Fruit fly (Drosophila melanogaster) whole organism, pupa: Measurements from ENCODE around the gene CG13244.
A peak's percentile ranks its signal among the peaks of the same experiment; 100 is the strongest.

Experiments used
- CG10348 ChIP-seq: fragments of 200-800 bp; sonication (Bioruptor generic); IDR thresholded peaks from 2 replicates; pipeline ENCODE4 v1.3.6; 2022; ENCODE audit warnings: missing biosample characterization, missing genetic modification characterization
- CG12605 ChIP-seq: fragments of 200-800 bp; sonication (Bioruptor generic); IDR thresholded peaks from 2 replicates; pipeline ENCODE4 v1.3.6; 2022; ENCODE audit warnings: missing biosample characterization, missing genetic modification characterization
- CG13204 ChIP-seq: fragments of 200-800 bp; sonication (Bioruptor generic); optimal IDR thresholded peaks from 2 replicates; lab custom pipeline; 2018; ENCODE audit warnings: missing biosample characterization, mild to moderate bottlenecking, missing genetic modification characterization, moderate library complexity
- CG14655 ChIP-seq: fragments of 200-800 bp; sonication (Bioruptor generic); optimal IDR thresholded peaks from 3 replicates; lab custom pipeline; 2017; ENCODE audit warnings: mild to moderate bottlenecking, missing biosample characterization, missing genetic modification reagents, missing genetic modification characterization
- CG15710 ChIP-seq: fragments of 200-800 bp; sonication (Bioruptor generic); optimal IDR thresholded peaks from 2 replicates; lab custom pipeline; 2018; ENCODE audit warnings: missing biosample characterization, mild to moderate bottlenecking, missing genetic modification characterization, moderate library complexity
- CG17806 ChIP-seq: fragments of 200-800 bp; sonication (Bioruptor generic); optimal IDR thresholded peaks from 2 replicates; lab custom pipeline; 2018; ENCODE audit warnings: missing biosample characterization, mild to moderate bottlenecking, missing genetic modification characterization, moderate library complexity
- CG34367 ChIP-seq: fragments of 200-800 bp; sonication (Bioruptor generic); optimal IDR thresholded peaks from 2 replicates; lab custom pipeline; 2018; ENCODE audit warnings: missing biosample characterization, mild to moderate bottlenecking, missing genetic modification characterization
- CG4496 ChIP-seq: fragments of 200-800 bp; sonication (Bioruptor generic); IDR thresholded peaks from 3 replicates; pipeline ENCODE4 v1.3.6; 2022; ENCODE audit warnings: missing biosample characterization, missing genetic modification characterization
- CG8159 ChIP-seq: fragments of 200-800 bp; sonication (Bioruptor generic); optimal IDR thresholded peaks from 3 replicates; lab custom pipeline; 2018; ENCODE audit warnings: missing biosample characterization, mild to moderate bottlenecking, missing genetic modification characterization, moderate library complexity
- CG8301 ChIP-seq: fragments of 200-800 bp; sonication (Bioruptor generic); optimal IDR thresholded peaks from 2 replicates; lab custom pipeline; 2018; ENCODE audit warnings: missing biosample characterization, mild to moderate bottlenecking, missing genetic modification characterization
- CG9948 ChIP-seq: fragments of 200-800 bp; sonication (Bioruptor generic); optimal IDR thresholded peaks from 2 replicates; lab custom pipeline; 2018; ENCODE audit warnings: missing biosample characterization, mild to moderate bottlenecking, missing genetic modification characterization, moderate library complexity
- D1 ChIP-seq: fragments of 200-800 bp; sonication (Bioruptor generic); optimal IDR thresholded peaks from 2 replicates; lab custom pipeline; 2018; ENCODE audit warnings: missing biosample characterization, mild to moderate bottlenecking, missing genetic modification characterization, moderate library complexity
- EcR ChIP-seq: fragments of 200-800 bp; sonication (Bioruptor generic); optimal IDR thresholded peaks from 3 replicates; lab custom pipeline; 2019; ENCODE audit warnings: missing biosample characterization, missing genetic modification characterization, mild to moderate bottlenecking, moderate library complexity, missing genetic modification reagents
- Pif1A ChIP-seq: fragments of 200-800 bp; sonication (Bioruptor generic); optimal IDR thresholded peaks from 3 replicates; lab custom pipeline; 2016; ENCODE audit warnings: missing biosample characterization, missing genetic modification characterization
- Pif1B ChIP-seq: fragments of 200-800 bp; sonication (Bioruptor generic); optimal IDR thresholded peaks from 3 replicates; lab custom pipeline; 2016; ENCODE audit warnings: missing biosample characterization, missing genetic modification characterization
- Snoo ChIP-seq: fragments of 200-800 bp; sonication (Bioruptor generic); optimal IDR thresholded peaks from 3 replicates; lab custom pipeline; 2017; ENCODE audit warnings: missing biosample characterization, mild to moderate bottlenecking, missing genetic modification characterization, inconsistent platforms
- fd96Ca ChIP-seq: fragments of 200-800 bp; sonication (Bioruptor generic); IDR thresholded peaks from 3 replicates; pipeline ENCODE4 v1.3.6; 2022; ENCODE audit warnings: missing biosample characterization, missing genetic modification characterization
- gl ChIP-seq: fragments of 200-800 bp; sonication (Bioruptor generic); optimal IDR thresholded peaks from 2 replicates; lab custom pipeline; 2018; ENCODE audit warnings: missing biosample characterization, mild to moderate bottlenecking, missing genetic modification characterization

Gene CG13244

DNA sequence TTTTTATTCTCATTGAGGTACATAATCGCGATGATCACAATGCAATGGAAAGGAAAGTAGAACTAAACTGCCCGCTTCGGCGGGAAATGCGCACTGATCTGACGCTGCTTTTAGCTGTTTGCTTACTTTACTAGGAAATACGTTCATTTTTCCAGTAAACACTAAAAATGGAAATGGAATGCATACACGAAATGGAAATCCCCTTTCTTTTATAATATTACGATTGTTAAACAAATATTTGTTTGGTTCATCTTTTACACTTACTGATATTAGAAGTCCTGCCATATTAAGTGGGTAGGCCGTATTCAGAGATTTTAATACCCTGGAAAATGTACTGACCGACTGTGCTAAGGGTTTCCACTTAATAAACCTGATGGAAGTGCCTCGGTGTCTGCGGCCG is 16.3 kb upstream of the CG13244 start, which contains the start of gene CG31823:
Gene CG31823 (minus strand): TSS at position 101 of the 400 bp plus-strand sequence.
- TF ChIP-seq gl = no peak
- TF ChIP-seq Pif1B (GFP tag; lab: Kevin White, UChicago) = no peak
- TF ChIP-seq Snoo (tag; lab: Kevin White, UChicago) = no peak

DNA sequence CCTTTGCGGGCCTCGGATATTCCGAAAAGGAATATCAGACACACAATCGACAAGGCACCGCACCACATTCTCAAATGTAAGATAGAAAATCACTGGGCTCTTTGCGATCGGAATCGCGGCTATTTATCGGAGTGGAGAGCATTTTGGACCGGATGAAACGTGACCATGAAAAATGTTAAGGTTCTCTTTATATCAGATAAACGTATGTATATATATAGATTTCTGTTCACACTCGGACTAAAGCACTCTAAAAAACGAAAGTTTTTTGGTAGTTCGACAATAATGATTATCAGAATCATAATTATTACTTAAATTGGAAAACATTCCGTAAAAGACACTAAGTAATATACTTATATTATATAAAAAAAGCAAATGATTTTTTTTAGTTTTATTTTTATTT is 14.4 kb upstream of the CG13244 start, which contains the start of gene CG31821:
Gene CG31821 (minus strand): TSS at position 101 of the 400 bp plus-strand sequence.
- no peak for TF ChIP-seq Snoo (tag; lab: Kevin White, UChicago)
- TF ChIP-seq Pif1A (GFP tag; lab: Kevin White, UChicago) = no peak
- no peak for TF ChIP-seq D1 (tag; lab: Kevin White, UChicago)
- no peak for TF ChIP-seq CG17806 (tag; lab: Kevin White, UChicago)
- TF ChIP-seq CG13204 (GFP tag; lab: Kevin White, UChicago) = no peak
- no peak for TF ChIP-seq CG4496 (GFP tag; lab: Robert Waterston, UW)
- TF ChIP-seq EcR (GFP tag; lab: Kevin White, UChicago) = no peak

DNA sequence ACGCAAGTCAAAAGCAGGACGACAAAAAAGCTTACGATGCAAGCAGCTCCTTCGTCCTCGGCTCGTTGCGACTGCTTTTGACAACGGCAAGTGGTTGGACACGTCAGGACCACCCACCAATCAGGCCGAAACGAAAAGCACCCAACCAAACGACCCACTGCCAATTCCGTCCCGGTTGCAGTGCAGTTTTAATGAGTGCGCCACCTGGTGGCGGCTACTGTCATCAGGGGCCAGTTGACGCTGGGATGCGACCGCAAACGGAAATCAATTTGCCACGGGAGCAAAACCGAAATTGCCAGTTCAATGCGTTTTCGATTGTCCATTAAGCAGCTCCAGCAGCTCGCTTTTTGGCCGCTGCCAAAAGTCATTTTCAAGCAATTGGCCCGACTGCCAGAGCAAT is 13.0 kb upstream of the CG13244 start:
- TF ChIP-seq CG10348 (GFP tag; lab: Robert Waterston, UW) = no peak
- TF ChIP-seq EcR (GFP tag; lab: Kevin White, UChicago) = no peak
- TF ChIP-seq CG13204 (GFP tag; lab: Kevin White, UChicago) = no peak
- no peak for TF ChIP-seq CG8159 (tag; lab: Kevin White, UChicago)
- TF ChIP-seq CG34367 (tag; lab: Kevin White, UChicago) = no peak
- TF ChIP-seq CG9948 (tag; lab: Kevin White, UChicago) = no peak
- no peak for TF ChIP-seq CG12605 (GFP tag; lab: Robert Waterston, UW)
- no peak for TF ChIP-seq D1 (tag; lab: Kevin White, UChicago)
- no peak for TF ChIP-seq Pif1B (GFP tag; lab: Kevin White, UChicago)
- TF ChIP-seq Pif1A (GFP tag; lab: Kevin White, UChicago) = no peak

DNA sequence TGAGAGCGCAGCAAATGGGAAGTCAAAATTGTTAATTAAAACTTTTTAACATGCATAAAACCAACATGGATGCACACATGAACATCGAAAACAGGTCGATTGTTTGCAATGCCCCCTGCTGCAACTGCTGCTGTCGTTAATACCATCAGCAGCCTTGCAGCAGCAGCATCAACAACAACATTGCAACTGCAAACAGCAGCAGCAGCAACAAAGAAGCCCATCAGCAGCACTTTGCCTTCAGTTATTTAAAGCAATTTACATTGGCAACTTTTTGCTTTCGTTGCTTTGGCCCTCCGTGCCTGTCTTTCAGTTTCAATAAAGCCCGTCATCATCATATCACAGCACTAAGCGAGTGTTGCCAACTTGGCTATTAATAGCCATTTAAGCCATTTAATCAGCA is 9.3 kb upstream of the CG13244 start:
- peak; percentile 17 for TF ChIP-seq EcR (GFP tag; lab: Kevin White, UChicago)
- TF ChIP-seq CG17806 (tag; lab: Kevin White, UChicago) = no peak

DNA sequence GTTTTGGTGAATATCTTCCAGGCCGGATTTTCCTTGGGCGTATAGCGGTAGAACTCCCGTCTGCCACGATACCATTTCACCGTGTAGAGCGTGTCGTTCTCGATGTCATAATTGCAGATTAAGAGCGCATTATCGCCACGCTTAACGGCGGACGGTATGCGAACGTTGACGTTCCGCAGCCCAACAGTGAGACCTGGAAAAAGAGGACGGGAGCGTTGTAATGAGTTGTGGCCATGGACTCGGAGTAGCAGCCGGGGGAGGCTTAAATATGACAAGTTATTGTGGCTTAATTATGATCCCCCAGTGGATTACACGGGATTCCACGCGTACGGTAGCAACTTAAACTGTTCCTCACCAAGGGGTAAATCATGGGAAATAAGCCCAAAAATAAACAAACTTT is 8.6 kb upstream of the CG13244 start:
- TF ChIP-seq CG14655 (GFP tag; lab: Kevin White, UChicago) (no peak), gl (no peak), Pif1B (GFP tag; lab: Kevin White, UChicago) (no peak), CG13204 (GFP tag; lab: Kevin White, UChicago) (peak; percentile 63), EcR (GFP tag; lab: Kevin White, UChicago) (peak; percentile 65), Pif1A (GFP tag; lab: Kevin White, UChicago) (no peak)

DNA sequence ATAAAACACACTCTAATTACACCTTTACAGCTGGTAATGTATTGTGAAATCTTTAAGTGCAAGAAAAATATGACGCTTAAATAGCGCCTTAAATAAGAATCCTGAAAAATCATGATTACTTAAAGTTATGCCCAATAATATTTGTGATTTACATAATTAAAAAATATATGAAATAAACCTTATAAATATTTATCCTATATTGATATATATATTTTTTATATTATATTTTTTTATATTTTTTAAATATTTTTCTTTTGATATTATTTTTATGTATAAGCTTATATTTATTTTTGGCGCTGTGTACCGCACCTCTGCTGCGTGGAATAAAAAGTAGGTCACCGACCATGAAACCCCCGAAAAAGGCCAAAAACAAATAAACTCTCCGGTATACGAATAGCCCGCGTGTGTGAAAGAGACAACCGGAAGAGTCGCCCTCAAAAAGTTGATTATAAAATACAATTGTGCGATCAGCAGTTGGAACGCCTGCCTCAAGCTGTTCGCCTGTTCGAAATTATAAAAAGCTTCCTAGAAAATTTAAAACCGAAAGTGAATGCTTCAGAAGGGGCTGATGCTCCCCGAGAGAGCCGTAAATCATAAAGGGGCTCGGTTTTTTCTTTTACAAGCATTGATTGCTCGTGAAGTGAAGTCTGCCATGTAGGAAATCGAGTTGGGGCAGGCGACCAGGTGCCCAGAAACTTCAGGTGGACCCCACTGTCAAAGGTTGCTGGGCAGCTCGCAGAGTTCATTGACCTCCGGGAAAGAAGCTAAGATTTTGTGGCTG is 8.0 kb upstream of the CG13244 start:
- TF ChIP-seq EcR (GFP tag; lab: Kevin White, UChicago) (peak; percentile 98), Snoo (tag; lab: Kevin White, UChicago) (no peak), CG17806 (tag; lab: Kevin White, UChicago) (no peak)

DNA sequence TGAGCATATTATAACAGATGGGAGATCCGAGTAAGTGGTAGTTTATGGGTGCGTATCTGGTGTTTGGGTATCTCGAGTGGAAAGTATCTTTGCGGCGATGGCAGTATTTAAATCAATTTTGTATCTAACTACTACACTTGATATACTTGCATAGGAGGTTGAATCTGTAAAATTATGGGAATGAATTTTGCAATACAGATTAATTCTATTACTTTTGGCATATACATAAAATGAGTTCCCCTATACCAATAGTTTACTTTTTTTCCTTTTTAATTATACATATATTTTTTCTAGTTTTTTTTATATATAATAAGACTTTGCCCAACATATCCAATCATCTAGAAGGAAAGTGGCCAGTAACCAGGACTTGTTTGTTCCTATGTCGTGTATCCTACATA is 7.4 kb upstream of the CG13244 start:
- TF ChIP-seq Pif1A (GFP tag; lab: Kevin White, UChicago) (peak; percentile 60), CG17806 (tag; lab: Kevin White, UChicago) (peak; percentile 73), CG34367 (tag; lab: Kevin White, UChicago) (peak; percentile 61), CG15710 (tag; lab: Kevin White, UChicago) (peak; percentile 83), CG8159 (tag; lab: Kevin White, UChicago) (peak; percentile 84), CG9948 (tag; lab: Kevin White, UChicago) (peak; percentile 84), CG8301 (tag; lab: Kevin White, UChicago) (no peak), D1 (tag; lab: Kevin White, UChicago) (peak; percentile 34), fd96Ca (GFP tag; lab: Robert Waterston, UW) (no peak)

DNA sequence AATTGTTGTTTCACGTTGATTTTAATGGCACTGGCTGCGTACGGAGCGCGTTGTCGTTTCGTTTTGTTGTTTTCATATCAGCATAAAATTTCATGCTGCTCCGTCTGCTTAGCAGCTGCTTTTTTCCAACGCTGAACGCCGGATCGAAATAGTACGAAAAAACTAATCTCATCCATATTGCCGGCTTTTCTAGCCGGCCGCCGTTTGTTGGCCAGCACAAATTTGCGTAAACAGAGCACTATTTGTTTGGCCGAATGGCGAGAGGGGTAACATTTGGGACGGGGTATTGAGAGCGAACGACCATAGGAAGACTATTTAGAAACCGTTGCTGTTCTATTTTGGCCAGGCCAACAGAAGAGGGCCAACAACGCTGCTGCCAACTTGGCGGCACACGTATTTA is 6.9 kb upstream of the CG13244 start:
- TF ChIP-seq Snoo (tag; lab: Kevin White, UChicago) (no peak), CG14655 (GFP tag; lab: Kevin White, UChicago) (no peak), EcR (GFP tag; lab: Kevin White, UChicago) (peak; percentile 83), fd96Ca (GFP tag; lab: Robert Waterston, UW) (no peak), D1 (tag; lab: Kevin White, UChicago) (no peak), CG4496 (GFP tag; lab: Robert Waterston, UW) (no peak), Pif1A (GFP tag; lab: Kevin White, UChicago) (no peak)
